Worm (Caenorhabditis elegans) whole organism, L1 larva: ENCODE results near the gene math-39.
"Not testable (repeated sequence)": the region's sequence is repeated elsewhere in the genome, so short reads cannot be mapped to it uniquely, and the experiment has no call there.

Experiments used
- egl-27 ChIP-seq, 2 experiments: fragments of 150-350 bp in 1 of 2; sonication (generic microtip); optimal IDR thresholded peaks; 3 replicates each; lab custom pipeline; 2017 to 2018; ENCODE audit warnings: missing biosample characterization in 2 of 2, missing genetic modification characterization in 2 of 2, missing genetic modification reagents in 2 of 2
- jun-1 ChIP-seq: fragments of 150-350 bp; optimal IDR thresholded peaks from 2 replicates; lab custom pipeline; 2014; ENCODE audit warnings: missing biosample characterization, missing genetic modification reagents, missing genetic modification characterization

DNA sequence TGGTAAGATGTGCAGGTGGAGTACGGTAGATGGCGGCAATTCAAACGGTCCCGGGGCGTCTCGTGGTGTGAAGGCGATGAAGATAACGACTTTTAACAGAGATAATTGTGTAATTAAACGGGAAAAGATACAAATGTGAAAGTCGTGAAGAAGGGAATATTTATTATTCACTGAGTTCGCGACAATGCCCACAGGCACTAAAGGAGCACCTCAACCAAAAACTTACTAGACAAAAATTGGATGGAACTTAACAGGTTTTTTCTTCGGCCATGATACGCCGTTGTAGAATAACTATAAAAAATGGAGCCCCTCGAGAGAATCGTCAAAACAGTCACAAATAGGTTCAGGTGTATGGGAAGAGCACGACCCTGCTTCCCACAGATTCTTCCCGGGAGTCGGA lies 30.2 kb downstream of the math-39 start, which contains the start of gene fbxb-98:
- not testable (repeated sequence) for TF ChIP-seq egl-27 (tag; optimal IDR thresholded peaks at IDR 0.05; lab: Kevin White, UChicago); jun-1 (tag; lab: Kevin White, UChicago)
